Worm (Caenorhabditis elegans) whole organism, mixed stage, embryonic: ENCODE measurements around the gene srt-64.
A peak's percentile ranks its signal among the peaks of the same experiment; 100 is the strongest.

Source experiments
- M03D4.4 ChIP-seq: sonication (generic microtip); optimal IDR thresholded peaks from 2 replicates; lab custom pipeline; 2017; ENCODE audit warnings: mild to moderate bottlenecking, missing genetic modification characterization, missing compliant biosample characterization
- bed-3 ChIP-seq: fragments of 200-800 bp; sonication (Bioruptor generic); optimal IDR thresholded peaks from 3 replicates; lab custom pipeline; 2018; ENCODE audit warnings: mild to moderate bottlenecking, missing genetic modification characterization, moderate library complexity, missing compliant biosample characterization
- blmp-1 ChIP-seq: fragments of 150-350 bp; optimal IDR thresholded peaks from 2 replicates; lab custom pipeline; 2014; ENCODE audit warnings: missing biosample characterization, missing genetic modification characterization
- ceh-39 ChIP-seq: fragments of 150-350 bp; optimal IDR thresholded peaks from 2 replicates; lab custom pipeline; 2014; ENCODE audit warnings: missing biosample characterization, missing genetic modification characterization
- ceh-43 ChIP-seq: fragments of 200-800 bp; sonication (Bioruptor generic); optimal IDR thresholded peaks from 2 replicates; lab custom pipeline; 2018; ENCODE audit warnings: mild to moderate bottlenecking, missing genetic modification characterization, moderate library complexity, missing compliant biosample characterization
- ceh-83 ChIP-seq: fragments of 200-800 bp; sonication (Bioruptor generic); optimal IDR thresholded peaks from 2 replicates; lab custom pipeline; 2018; ENCODE audit warnings: mild to moderate bottlenecking, missing genetic modification characterization, missing compliant biosample characterization
- ces-1 ChIP-seq: fragments of 150-350 bp; optimal IDR thresholded peaks from 2 replicates; lab custom pipeline; 2014; ENCODE audit warnings: missing biosample characterization, missing genetic modification reagents, missing genetic modification characterization
- cnd-1 ChIP-seq: fragments of 200-800 bp; sonication (Bioruptor generic); optimal IDR thresholded peaks from 2 replicates; lab custom pipeline; 2018; ENCODE audit warnings: mild to moderate bottlenecking, missing genetic modification characterization, missing compliant biosample characterization
- elt-1 ChIP-seq: sonication (generic microtip); optimal IDR thresholded peaks from 2 replicates; lab custom pipeline; 2017; ENCODE audit warnings: missing genetic modification characterization, mild to moderate bottlenecking, missing compliant biosample characterization, antibody characterized with exemption, moderate library complexity, borderline replicate concordance; ENCODE audit not compliant: insufficient read depth
- elt-3 ChIP-seq: fragments of 150-350 bp; optimal IDR thresholded peaks from 2 replicates; lab custom pipeline; 2014; ENCODE audit warnings: missing biosample characterization, missing genetic modification characterization
- ham-2 ChIP-seq: fragments of 200-800 bp; sonication (Bioruptor generic); optimal IDR thresholded peaks from 2 replicates; lab custom pipeline; 2018; ENCODE audit warnings: mild to moderate bottlenecking, missing genetic modification characterization, missing compliant biosample characterization
- hlh-1 ChIP-seq: fragments of 150-350 bp; optimal IDR thresholded peaks from 2 replicates; lab custom pipeline; 2014; ENCODE audit warnings: missing biosample characterization, missing genetic modification reagents, missing genetic modification characterization
- lin-13 ChIP-seq: fragments of 150-350 bp; optimal IDR thresholded peaks from 2 replicates; lab custom pipeline; 2014; ENCODE audit warnings: missing biosample characterization, missing genetic modification characterization
- lin-32 ChIP-seq: fragments of 200-800 bp; sonication (Bioruptor generic); optimal IDR thresholded peaks from 2 replicates; lab custom pipeline; 2018; ENCODE audit warnings: mild to moderate bottlenecking, missing genetic modification characterization, missing compliant biosample characterization
- lsy-2 ChIP-seq: fragments of 150-350 bp; optimal IDR thresholded peaks from 2 replicates; lab custom pipeline; 2014; ENCODE audit warnings: missing biosample characterization, missing genetic modification characterization
- mab-5 ChIP-seq: fragments of 150-350 bp; optimal IDR thresholded peaks from 2 replicates; lab custom pipeline; 2014; ENCODE audit warnings: missing biosample characterization, missing genetic modification characterization
- mep-1 ChIP-seq: fragments of 150-350 bp; optimal IDR thresholded peaks from 2 replicates; lab custom pipeline; 2017; ENCODE audit warnings: missing biosample characterization, missing genetic modification reagents, missing genetic modification characterization, inconsistent platforms
- mls-2 ChIP-seq: sonication (generic microtip); optimal IDR thresholded peaks from 2 replicates; lab custom pipeline; 2016; ENCODE audit warnings: mild to moderate bottlenecking, missing genetic modification characterization, moderate library complexity, missing compliant biosample characterization
- nhr-12 ChIP-seq: fragments of 150-350 bp; optimal IDR thresholded peaks from 2 replicates; lab custom pipeline; 2014; ENCODE audit warnings: missing biosample characterization, missing genetic modification characterization
- nhr-2 ChIP-seq: fragments of 150-350 bp; optimal IDR thresholded peaks from 2 replicates; lab custom pipeline; 2014; ENCODE audit warnings: missing biosample characterization, missing genetic modification characterization
- nhr-237 ChIP-seq: fragments of 150-350 bp; optimal IDR thresholded peaks from 2 replicates; lab custom pipeline; 2014; ENCODE audit warnings: missing biosample characterization, missing genetic modification characterization
- nhr-28 ChIP-seq: fragments of 150-350 bp; optimal IDR thresholded peaks from 2 replicates; lab custom pipeline; 2014; ENCODE audit warnings: missing biosample characterization, missing genetic modification characterization
- nhr-76 ChIP-seq: sonication (generic microtip); optimal IDR thresholded peaks from 2 replicates; lab custom pipeline; 2017; ENCODE audit warnings: missing biosample characterization, missing genetic modification characterization
- pha-4 ChIP-seq: fragments of 150-350 bp; optimal IDR thresholded peaks from 2 replicates; lab custom pipeline; 2018; ENCODE audit warnings: missing biosample characterization, missing genetic modification reagents, missing genetic modification characterization
- sem-2 ChIP-seq: fragments of 200-800 bp; sonication (Bioruptor generic); optimal IDR thresholded peaks from 2 replicates; lab custom pipeline; 2018; ENCODE audit warnings: mild to moderate bottlenecking, missing genetic modification characterization, missing compliant biosample characterization
- snpc-4 ChIP-seq: fragments of 150-350 bp; optimal IDR thresholded peaks from 2 replicates; lab custom pipeline; 2014; ENCODE audit warnings: missing biosample characterization, missing genetic modification characterization
- tbx-8 ChIP-seq: fragments of 200-800 bp; sonication (Bioruptor generic); optimal IDR thresholded peaks from 2 replicates; lab custom pipeline; 2018; ENCODE audit warnings: mild to moderate bottlenecking, missing genetic modification characterization, moderate library complexity, missing compliant biosample characterization
- unc-39 ChIP-seq: fragments of 150-350 bp; optimal IDR thresholded peaks from 2 replicates; lab custom pipeline; 2014; ENCODE audit warnings: missing biosample characterization, missing genetic modification characterization
- unc-62 ChIP-seq: fragments of 150-350 bp; optimal IDR thresholded peaks from 2 replicates; lab custom pipeline; 2014; ENCODE audit warnings: missing biosample characterization, missing genetic modification reagents, missing genetic modification characterization
- zip-8 ChIP-seq: fragments of 150-350 bp; optimal IDR thresholded peaks from 2 replicates; lab custom pipeline; 2014; ENCODE audit warnings: missing biosample characterization, missing genetic modification characterization
- ztf-11 ChIP-seq: fragments of 150-350 bp; optimal IDR thresholded peaks from 2 replicates; lab custom pipeline; 2014; ENCODE audit warnings: missing biosample characterization, missing genetic modification characterization

The srt-64 gene

ce11 chrV:5169586-5169985 lies at the start of gene srt-64:
Gene srt-64, minus strand, starts transcription at chrV:5169686.
- TF ChIP-seq sem-2 (GFP tag; lab: Kevin White, UChicago): no peak
- no peak for TF ChIP-seq nhr-28 (tag; lab: Kevin White, UChicago)
- no peak for TF ChIP-seq pha-4 (tag; lab: Kevin White, UChicago)
- no peak for TF ChIP-seq ceh-39
- no peak for TF ChIP-seq elt-1
- TF ChIP-seq nhr-12 (tag; lab: Kevin White, UChicago): no peak
- TF ChIP-seq ceh-83 (GFP tag; lab: Kevin White, UChicago): no peak
- no peak for TF ChIP-seq elt-3 (tag; lab: Kevin White, UChicago)
- no peak for TF ChIP-seq lin-32 (GFP tag; lab: Kevin White, UChicago)
- TF ChIP-seq unc-62 (GFP tag; lab: Kevin White, UChicago): no peak
- no peak for TF ChIP-seq M03D4.4
- TF ChIP-seq nhr-76 (tag; lab: Kevin White, UChicago): no peak
- TF ChIP-seq blmp-1 (tag; lab: Kevin White, UChicago): no peak
- no peak for TF ChIP-seq bed-3 (GFP tag; lab: Kevin White, UChicago)
- no peak for TF ChIP-seq zip-8

ce11 chrV:5213674-5214073 lies 44.2 kb upstream of the srt-64 start:
- TF ChIP-seq nhr-28 (tag; lab: Kevin White, UChicago): no peak
- no peak for TF ChIP-seq mls-2 (tag; lab: Kevin White, UChicago)

DNA sequence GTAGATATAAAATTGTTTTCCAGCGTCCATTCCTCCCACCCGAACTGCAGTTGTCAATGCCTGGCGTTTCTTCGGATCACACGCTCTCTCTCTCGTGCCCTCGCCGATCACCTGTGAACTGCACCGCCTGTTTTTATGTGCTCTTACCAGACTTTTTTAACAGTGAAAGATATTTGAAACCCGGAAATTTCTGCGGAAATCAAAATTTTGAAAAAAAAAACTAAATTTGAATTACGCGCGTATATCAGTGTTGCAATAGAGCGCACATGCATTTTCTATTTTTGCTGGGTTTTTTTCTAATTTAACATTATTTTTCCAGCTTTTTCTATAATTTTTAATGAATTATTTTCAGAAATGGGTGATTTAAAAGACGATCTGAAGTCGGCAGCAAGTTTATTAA lies 34.6 kb upstream of the srt-64 start, which contains the start of gene ttc-37:
ttc-37 (plus strand) TSS at position 349 of the 400 bp plus-strand sequence.
- TF ChIP-seq nhr-237 (tag; lab: Kevin White, UChicago) (peak; percentile 3), ces-1 (GFP tag; lab: Kevin White, UChicago) (no peak)

DNA sequence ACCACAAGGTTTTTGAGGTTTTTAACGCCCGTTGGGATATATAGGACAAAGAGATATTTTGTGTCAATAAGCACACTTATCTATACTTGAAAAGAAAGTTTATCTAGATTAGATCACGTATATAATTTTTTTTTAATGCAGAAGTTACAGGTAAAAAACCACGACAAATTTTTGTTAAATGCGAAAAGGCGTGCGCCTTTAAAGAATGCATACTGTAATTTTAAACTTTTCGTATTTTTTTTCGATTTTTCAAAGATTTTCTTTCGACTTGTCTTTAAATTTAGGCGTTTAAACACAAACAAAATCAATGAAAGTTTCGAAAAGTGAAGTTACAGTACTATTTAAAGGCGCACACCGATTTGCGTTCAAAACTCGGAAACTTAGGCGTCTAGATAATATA lies 34.2 kb upstream of the srt-64 start:
- TF ChIP-seq ceh-39: no peak

DNA sequence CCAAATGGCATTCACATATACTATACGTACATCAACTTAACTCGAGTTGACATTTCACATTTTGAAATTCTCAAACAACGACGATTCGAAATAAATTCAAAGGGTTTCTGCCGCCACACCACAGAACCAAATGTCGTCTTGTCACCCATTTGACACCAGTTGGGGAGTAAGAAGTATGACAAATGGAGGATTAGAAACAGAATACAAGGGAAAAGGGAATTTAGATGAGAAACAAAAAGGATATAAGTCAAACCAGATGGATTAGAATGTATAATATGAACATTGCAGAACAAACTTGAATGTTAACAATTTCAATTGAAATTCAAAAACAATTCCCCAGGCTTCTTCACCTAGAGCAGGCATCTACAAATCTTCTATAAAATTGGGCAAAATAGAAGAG lies 32.2 kb upstream of the srt-64 start:
- TF ChIP-seq cnd-1: no peak
- TF ChIP-seq tbx-8: no peak
- TF ChIP-seq unc-62 (GFP tag; lab: Kevin White, UChicago): peak; percentile 11

DNA sequence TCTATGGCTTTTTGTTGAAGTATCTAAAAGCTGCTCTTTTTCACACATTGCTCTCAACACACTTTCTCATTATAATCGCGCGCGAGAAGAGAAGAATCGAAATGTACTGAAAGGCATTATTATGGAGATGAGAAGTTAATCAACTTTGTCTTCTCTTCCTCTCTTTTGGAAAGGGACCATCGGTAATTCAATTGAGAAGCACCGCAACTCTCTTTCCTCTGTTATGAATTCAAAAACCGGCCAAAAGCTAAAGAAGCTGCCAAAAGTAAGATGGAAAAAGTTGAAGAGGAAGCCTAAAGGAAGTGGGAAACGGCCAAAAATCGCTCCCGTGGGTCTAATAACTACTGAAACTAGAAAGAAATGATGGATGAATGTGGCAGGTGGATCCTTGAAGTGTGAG lies 30.7 kb upstream of the srt-64 start:
- TF ChIP-seq ces-1 (GFP tag; lab: Kevin White, UChicago): peak; percentile 99
- TF ChIP-seq tbx-8: no peak

DNA sequence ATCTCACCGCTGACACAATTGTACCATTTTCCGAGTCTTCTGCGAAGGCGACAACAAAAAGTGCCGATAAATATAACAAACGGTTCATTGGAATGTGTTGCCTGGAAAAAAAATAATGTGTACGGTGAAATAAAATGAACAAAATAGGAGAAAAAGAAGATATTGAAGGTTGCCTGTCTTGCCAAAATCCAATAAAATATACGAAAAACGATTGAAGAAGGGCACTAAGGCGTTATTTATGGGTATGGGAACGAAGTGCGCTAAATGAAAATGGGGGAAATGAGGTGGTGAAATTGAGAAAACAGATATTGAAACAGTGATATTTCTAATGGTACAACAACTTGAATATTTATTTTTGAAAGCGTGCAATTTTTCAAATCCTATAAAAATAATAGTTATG lies 28.8 kb upstream of the srt-64 start, which contains the start of gene Y47A7.2:
Y47A7.2 (minus strand) TSS at position 101 of the 400 bp plus-strand sequence.
- TF ChIP-seq elt-1: no peak
- no peak for TF ChIP-seq snpc-4 (tag; lab: Kevin White, UChicago)
- TF ChIP-seq mep-1 (tag; lab: Kevin White, UChicago): no peak
- TF ChIP-seq ham-2 (GFP tag; lab: Kevin White, UChicago): no peak
- no peak for TF ChIP-seq ztf-11 (tag; lab: Kevin White, UChicago)
- no peak for TF ChIP-seq cnd-1
- TF ChIP-seq unc-62 (GFP tag; lab: Kevin White, UChicago): no peak
- TF ChIP-seq sem-2 (GFP tag; lab: Kevin White, UChicago): no peak
- no peak for TF ChIP-seq nhr-2 (tag; lab: Kevin White, UChicago)
- TF ChIP-seq zip-8: no peak
- no peak for TF ChIP-seq mab-5 (tag; lab: Kevin White, UChicago)
- no peak for TF ChIP-seq unc-39 (tag; lab: Kevin White, UChicago)
- no peak for TF ChIP-seq ceh-39
- no peak for TF ChIP-seq nhr-76 (tag; lab: Kevin White, UChicago)

- TF ChIP-seq ham-2 (GFP tag; lab: Kevin White, UChicago) (no peak), mls-2 (tag; lab: Kevin White, UChicago) (no peak), hlh-1 (tag; lab: Kevin White, UChicago) (no peak), unc-62 (GFP tag; lab: Kevin White, UChicago) (no peak), nhr-12 (tag; lab: Kevin White, UChicago) (no peak), unc-39 (tag; lab: Kevin White, UChicago) (no peak), sem-2 (GFP tag; lab: Kevin White, UChicago) (no peak), nhr-237 (tag; lab: Kevin White, UChicago) (no peak), lin-13 (tag; lab: Kevin White, UChicago) (no peak), lin-32 (GFP tag; lab: Kevin White, UChicago) (no peak), ceh-39 (no peak), pha-4 (tag; lab: Kevin White, UChicago) (no peak), M03D4.4 (no peak), ces-1 (GFP tag; lab: Kevin White, UChicago) (no peak), mab-5 (tag; lab: Kevin White, UChicago) (no peak), elt-3 (tag; lab: Kevin White, UChicago) (no peak), ztf-11 (tag; lab: Kevin White, UChicago) (no peak), lsy-2 (tag; lab: Kevin White, UChicago) (no peak), ceh-43 (GFP tag; lab: Kevin White, UChicago) (no peak), snpc-4 (tag; lab: Kevin White, UChicago) (no peak)
- TF ChIP-seq, all 35 proteins: peak for 0
Measured at ce11 chrV:5194508-5194907, 25.0 kb upstream of the srt-64 start, which contains the start of gene abu-8. Gene abu-8, minus strand, starts transcription at chrV:5194608.
